Worm (Caenorhabditis elegans): Measurements from ENCODE around the gene Y7A5A.13.

The Y7A5A.13 gene

ce11 chrX:15804072-15804471, 30.4 kb downstream of the Y7A5A.13 start, which contains the start of gene Y7A5A.7:
TSS of gene Y7A5A.7 (minus strand) at chrX:15804172.
- TF ChIP-seq lim-7 (GFP tag; IDR thresholded peaks at IDR 0.05): no peak
- no peak for TF ChIP-seq mes-2 (tag; optimal IDR thresholded peaks at IDR 0.05; ENCODE audit: poor library complexity, severe bottlenecking)
- TF ChIP-seq dmd-8 (GFP tag; IDR thresholded peaks at IDR 0.05): no peak
- TF ChIP-seq nhr-111 (GFP tag; optimal IDR thresholded peaks at IDR 0.05): no peak
- TF ChIP-seq Y105C5A.15 (GFP tag; IDR thresholded peaks at IDR 0.05): no peak
- no peak for TF ChIP-seq ceh-82 (tag; optimal IDR thresholded peaks at IDR 0.05)
- TF ChIP-seq nhr-237 (tag; optimal IDR thresholded peaks at IDR 0.05): no peak
- no peak for TF ChIP-seq lin-29 (GFP tag; IDR thresholded peaks at IDR 0.05)
- no peak for TF ChIP-seq ceh-62 (tag; optimal IDR thresholded peaks at IDR 0.05)
- TF ChIP-seq egl-27 (tag; optimal IDR thresholded peaks at IDR 0.05): no peak
- no peak for TF ChIP-seq lin-38 (GFP tag; IDR thresholded peaks at IDR 0.05)
- no peak for TF ChIP-seq Y48G9A.11 (GFP tag; IDR thresholded peaks at IDR 0.05)

DNA sequence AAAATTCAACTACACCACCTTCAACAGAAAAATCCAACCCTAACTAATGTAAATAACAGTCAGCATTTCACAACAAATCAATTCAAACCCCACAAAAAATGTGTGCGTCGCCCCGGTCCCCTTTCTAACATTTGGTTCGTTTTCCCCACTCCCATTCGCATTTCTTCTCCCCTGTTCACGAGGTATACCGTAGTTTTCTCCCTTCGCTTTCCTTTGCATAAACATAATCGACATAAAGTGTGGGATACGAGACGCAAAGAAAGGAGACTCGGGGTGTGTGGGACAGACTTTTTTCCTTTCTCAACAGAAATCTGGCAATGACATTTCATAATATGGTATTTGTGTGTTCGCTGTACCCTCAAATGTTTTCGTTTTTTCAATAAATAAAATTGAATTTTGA, 37.7 kb downstream of the Y7A5A.13 start:
- no peak for TF ChIP-seq arid-1 (GFP tag; conservative IDR thresholded peaks at IDR 0.05)
- TF ChIP-seq nhr-42 (GFP tag; IDR thresholded peaks at IDR 0.05): no peak
- no peak for TF ChIP-seq spr-1 (tag; optimal IDR thresholded peaks at IDR 0.05)
- no peak for TF ChIP-seq hmg-1.1 (GFP tag; IDR thresholded peaks at IDR 0.05)
- no peak for TF ChIP-seq dpl-1 (GFP tag; optimal IDR thresholded peaks at IDR 0.05)

DNA sequence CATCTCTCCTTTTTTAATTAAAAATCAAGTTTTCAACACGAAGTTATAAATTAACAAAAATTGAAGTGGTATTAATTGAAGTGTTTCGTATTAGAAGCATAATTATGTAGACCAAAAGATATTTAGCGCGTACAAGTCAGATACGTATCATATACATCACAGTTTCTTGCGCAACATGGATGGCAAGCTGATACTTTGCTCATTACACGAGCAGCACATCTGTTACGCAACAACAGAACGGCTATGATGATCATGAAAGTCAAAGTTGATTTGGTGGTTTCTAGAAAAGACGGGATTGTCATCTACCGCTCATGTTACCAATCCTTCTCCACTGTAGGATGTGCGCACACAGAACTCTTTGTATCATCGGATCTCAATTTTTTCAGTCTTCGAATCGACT, 40.9 kb downstream of the Y7A5A.13 start:
- TF ChIP-seq unc-62 (GFP tag; optimal IDR thresholded peaks at IDR 0.05 in 1 of 2): peak in 1 of 2 experiments; percentile 74
- TF ChIP-seq unc-62 (tag; optimal IDR thresholded peaks at IDR 0.05): no peak
- TF ChIP-seq Y48G9A.11 (GFP tag; IDR thresholded peaks at IDR 0.05): no peak
- no peak for TF ChIP-seq hif-1 (tag; optimal IDR thresholded peaks at IDR 0.05)
- TF ChIP-seq aha-1 (tag): peak; percentile 75

- TF ChIP-seq ceh-28 (tag; optimal IDR thresholded peaks at IDR 0.05): no peak
- TF ChIP-seq T20F7.1 (GFP tag; optimal IDR thresholded peaks at IDR 0.05): no peak
- no peak for TF ChIP-seq lin-15B (tag; optimal IDR thresholded peaks at IDR 0.05)
- no peak for TF ChIP-seq mxl-2 (GFP tag; conservative IDR thresholded peaks at IDR 0.05)
Observed at ce11 chrX:15822197-15822596, 48.5 kb downstream of the Y7A5A.13 start, which contains the start of gene Y7A5A.8. TSS of gene Y7A5A.8 (plus strand) at chrX:15822497.

Measured in whole organism, L4 larva.